Fruit fly (Drosophila melanogaster): ENCODE data around the gene DPCoAC.

The DPCoAC gene

dm6 chr3R:20585566-20585965 lies 28.1 kb upstream of the DPCoAC start, which contains the start of gene CG16953:
TSS of gene CG16953 (minus strand) at chr3R:20585833.
- TF ChIP-seq CG11617 (GFP tag; optimal IDR thresholded peaks at IDR 0.05): no peak
- TF ChIP-seq CG12768 (GFP tag; optimal IDR thresholded peaks at IDR 0.05): no peak
- no peak for TF ChIP-seq Hr96 (GFP tag; optimal IDR thresholded peaks at IDR 0.05)
- TF ChIP-seq cnc (optimal IDR thresholded peaks at IDR 0.05): no peak
- no peak for TF ChIP-seq kay (GFP tag; ENCODE audit: borderline replicate concordance)
- TF ChIP-seq CG5204 (GFP tag; optimal IDR thresholded peaks at IDR 0.05): no peak
- no peak for TF ChIP-seq CG7101 (tag; optimal IDR thresholded peaks at IDR 0.05)
- TF ChIP-seq pad (GFP tag; optimal IDR thresholded peaks at IDR 0.05): no peak
- TF ChIP-seq bab1 (GFP tag; optimal IDR thresholded peaks at IDR 0.05): peak; percentile 67
- no peak for TF ChIP-seq CG1620 (GFP tag; optimal IDR thresholded peaks at IDR 0.05)
- no peak for TF ChIP-seq tj (GFP tag; optimal IDR thresholded peaks at IDR 0.05)
- TF ChIP-seq CG33017 (tag; optimal IDR thresholded peaks at IDR 0.05): peak; percentile 20
- peak; percentile 15 for TF ChIP-seq CG14711 (tag; optimal IDR thresholded peaks at IDR 0.05)
- no peak for TF ChIP-seq Clk (GFP tag; optimal IDR thresholded peaks at IDR 0.05)
- no peak for TF ChIP-seq Crg-1 (GFP tag; optimal IDR thresholded peaks at IDR 0.05)
- no peak for TF ChIP-seq ovo (GFP tag; optimal IDR thresholded peaks at IDR 0.05)
- TF ChIP-seq CG7045 (GFP tag; optimal IDR thresholded peaks at IDR 0.05): no peak
- TF ChIP-seq toe (GFP tag; optimal IDR thresholded peaks at IDR 0.05): no peak
- peak; percentile 19 for TF ChIP-seq Mnt (GFP tag; optimal IDR thresholded peaks at IDR 0.05)
- peak; percentile 59 for TF ChIP-seq cic (GFP tag; optimal IDR thresholded peaks at IDR 0.05)

- TF ChIP-seq CG5204 (GFP tag; optimal IDR thresholded peaks at IDR 0.05): no peak
- TF ChIP-seq cic (GFP tag; optimal IDR thresholded peaks at IDR 0.05): no peak
- no peak for TF ChIP-seq ovo (GFP tag; optimal IDR thresholded peaks at IDR 0.05)
- TF ChIP-seq CG11617 (GFP tag; optimal IDR thresholded peaks at IDR 0.05): no peak
- TF ChIP-seq bab1 (GFP tag; optimal IDR thresholded peaks at IDR 0.05): no peak
- no peak for TF ChIP-seq kay (GFP tag; ENCODE audit: borderline replicate concordance)
- no peak for TF ChIP-seq tj (GFP tag; optimal IDR thresholded peaks at IDR 0.05)
- no peak for TF ChIP-seq CG7101 (tag; optimal IDR thresholded peaks at IDR 0.05)
- no peak for TF ChIP-seq pad (GFP tag; optimal IDR thresholded peaks at IDR 0.05)
- TF ChIP-seq Mnt (GFP tag; optimal IDR thresholded peaks at IDR 0.05): no peak
- TF ChIP-seq CG33017 (tag; optimal IDR thresholded peaks at IDR 0.05): no peak
These were observed 23.9 kb upstream of the DPCoAC start, which contains the start of gene CG34008 for dm6 chr3R:20581376-20581775. TSS of gene CG34008 (minus strand) at chr3R:20581522.

- TF ChIP-seq CG11617 (GFP tag; optimal IDR thresholded peaks at IDR 0.05) (peak; percentile 91), tj (GFP tag; optimal IDR thresholded peaks at IDR 0.05) (peak; percentile 67), CG33017 (tag; optimal IDR thresholded peaks at IDR 0.05) (peak; percentile 79), ovo (GFP tag; optimal IDR thresholded peaks at IDR 0.05) (peak; percentile 71), bab1 (GFP tag; optimal IDR thresholded peaks at IDR 0.05) (peak; percentile 94), toe (GFP tag; optimal IDR thresholded peaks at IDR 0.05) (no peak), CG12768 (GFP tag; optimal IDR thresholded peaks at IDR 0.05) (peak; percentile 78), Crg-1 (GFP tag; optimal IDR thresholded peaks at IDR 0.05) (peak; percentile 79), CG7101 (tag; optimal IDR thresholded peaks at IDR 0.05) (peak; percentile 90), CG5204 (GFP tag; optimal IDR thresholded peaks at IDR 0.05) (no peak), Clk (GFP tag; optimal IDR thresholded peaks at IDR 0.05) (peak; percentile 71), Mnt (GFP tag; optimal IDR thresholded peaks at IDR 0.05) (peak; percentile 85), CG1620 (GFP tag; optimal IDR thresholded peaks at IDR 0.05) (peak; percentile 91), CG7045 (GFP tag; optimal IDR thresholded peaks at IDR 0.05) (peak; percentile 70), CG14711 (tag; optimal IDR thresholded peaks at IDR 0.05) (peak; percentile 81), Hr96 (GFP tag; optimal IDR thresholded peaks at IDR 0.05) (no peak), pad (GFP tag; optimal IDR thresholded peaks at IDR 0.05) (peak; percentile 71), cnc (optimal IDR thresholded peaks at IDR 0.05) (no peak), cic (GFP tag; optimal IDR thresholded peaks at IDR 0.05) (peak; percentile 70)
These were observed 22.3 kb upstream of the DPCoAC start, which contains the start of the genes EloB and Srp14 for dm6 chr3R:20579816-20580215. TSS of gene EloB (minus strand) at chr3R:20579850. TSS of gene Srp14 (plus strand) at chr3R:20580115.

dm6 chr3R:20576789-20577188 lies 19.3 kb upstream of the DPCoAC start, which contains the start of the genes TFAM and CG5412:
TSS of gene TFAM (minus strand) at chr3R:20577010.
TSS of gene CG5412 (plus strand) at chr3R:20577053.
- peak; percentile 15 for TF ChIP-seq CG1620 (GFP tag; optimal IDR thresholded peaks at IDR 0.05)
- peak; percentile 40 for TF ChIP-seq Mnt (GFP tag; optimal IDR thresholded peaks at IDR 0.05)
- no peak for TF ChIP-seq Hr96 (GFP tag; optimal IDR thresholded peaks at IDR 0.05)
- no peak for TF ChIP-seq Clk (GFP tag; optimal IDR thresholded peaks at IDR 0.05)

dm6 chr3R:20574535-20574980 lies 17.1 kb upstream of the DPCoAC start:
- TF ChIP-seq Clk (GFP tag; optimal IDR thresholded peaks at IDR 0.05) (no peak), CG7045 (GFP tag; optimal IDR thresholded peaks at IDR 0.05) (no peak), Hr96 (GFP tag; optimal IDR thresholded peaks at IDR 0.05) (no peak), CG12768 (GFP tag; optimal IDR thresholded peaks at IDR 0.05) (peak; percentile 69), toe (GFP tag; optimal IDR thresholded peaks at IDR 0.05) (no peak), Crg-1 (GFP tag; optimal IDR thresholded peaks at IDR 0.05) (peak; percentile 35), CG5204 (GFP tag; optimal IDR thresholded peaks at IDR 0.05) (no peak), CG1620 (GFP tag; optimal IDR thresholded peaks at IDR 0.05) (peak; percentile 1), cic (GFP tag; optimal IDR thresholded peaks at IDR 0.05) (peak; percentile 28), pad (GFP tag; optimal IDR thresholded peaks at IDR 0.05) (peak; percentile 68), tj (GFP tag; optimal IDR thresholded peaks at IDR 0.05) (peak; percentile 95), CG7101 (tag; optimal IDR thresholded peaks at IDR 0.05) (no peak), ovo (GFP tag; optimal IDR thresholded peaks at IDR 0.05) (peak; percentile 6), CG33017 (tag; optimal IDR thresholded peaks at IDR 0.05) (peak; percentile 24), Mnt (GFP tag; optimal IDR thresholded peaks at IDR 0.05) (peak; percentile 84), kay (GFP tag; ENCODE audit: borderline replicate concordance) (no peak), bab1 (GFP tag; optimal IDR thresholded peaks at IDR 0.05) (peak; percentile 51), CG11617 (GFP tag; optimal IDR thresholded peaks at IDR 0.05) (peak; percentile 13), cnc (optimal IDR thresholded peaks at IDR 0.05) (no peak), CG14711 (tag; optimal IDR thresholded peaks at IDR 0.05) (no peak)

- no peak for TF ChIP-seq CG14711 (tag; optimal IDR thresholded peaks at IDR 0.05)
These were observed 15.9 kb upstream of the DPCoAC start for dm6 chr3R:20573326-20573725.
